Worm (Caenorhabditis elegans): Measurements from ENCODE around the gene C04H5.7.

- TF ChIP-seq him-1 (tag; optimal IDR thresholded peaks at IDR 0.05), result no peak
- no peak for TF ChIP-seq dao-5 (tag; optimal IDR thresholded peaks at IDR 0.05)
- TF ChIP-seq W03F9.2 (tag; optimal IDR thresholded peaks at IDR 0.05), result no peak
Observed at ce11 chrII:14523070-14523572, 14.6 kb upstream of the C04H5.7 start, which contains the start of gene btb-20.
